Fruit fly (Drosophila melanogaster): ENCODE results near the gene CG12438.

Gene CG12438

DNA sequence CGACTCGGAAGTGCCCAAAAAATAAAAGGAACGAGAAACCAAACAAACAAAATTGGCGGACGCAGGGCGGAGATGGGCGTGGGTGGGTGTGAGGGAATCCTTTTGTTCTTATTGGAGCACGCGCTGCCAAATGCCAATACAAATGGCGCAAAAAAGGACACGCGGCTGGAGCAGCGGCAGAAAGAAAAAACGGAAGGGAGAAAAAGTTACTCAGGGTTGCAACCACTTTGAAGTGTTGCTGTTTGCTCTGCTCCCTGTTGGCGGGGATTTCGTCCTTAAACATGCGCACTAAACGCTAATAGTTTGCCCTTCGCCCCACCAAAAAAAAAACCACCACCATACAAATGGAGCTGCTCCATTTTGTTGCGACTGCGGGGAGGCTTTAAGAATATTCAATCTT is 4.6 kb upstream of the CG12438 start:
- TF ChIP-seq usp (GFP tag; optimal IDR thresholded peaks at IDR 0.05) (no peak), psq (optimal IDR thresholded peaks at IDR 0.05) (no peak), EcR (GFP tag; optimal IDR thresholded peaks at IDR 0.05) (no peak), pan (optimal IDR thresholded peaks at IDR 0.05) (no peak), CG8478 (optimal IDR thresholded peaks at IDR 0.05) (no peak), Dll (optimal IDR thresholded peaks at IDR 0.05) (no peak)

dm6 chr2L:8762833-8763232 is 10.7 kb downstream of the CG12438 start:
- TF ChIP-seq usp (GFP tag; optimal IDR thresholded peaks at IDR 0.05): no peak
- no peak for TF ChIP-seq CG8478 (optimal IDR thresholded peaks at IDR 0.05)
- no peak for TF ChIP-seq Dll (optimal IDR thresholded peaks at IDR 0.05)
- no peak for TF ChIP-seq pan (optimal IDR thresholded peaks at IDR 0.05)
- TF ChIP-seq psq (optimal IDR thresholded peaks at IDR 0.05): no peak
- TF ChIP-seq EcR (GFP tag; optimal IDR thresholded peaks at IDR 0.05): no peak

- TF ChIP-seq EcR (GFP tag; optimal IDR thresholded peaks at IDR 0.05): no peak
- TF ChIP-seq Dll (optimal IDR thresholded peaks at IDR 0.05): no peak
- no peak for TF ChIP-seq CG8478 (optimal IDR thresholded peaks at IDR 0.05)
- TF ChIP-seq psq (optimal IDR thresholded peaks at IDR 0.05): no peak
- no peak for TF ChIP-seq pan (optimal IDR thresholded peaks at IDR 0.05)
- TF ChIP-seq usp (GFP tag; optimal IDR thresholded peaks at IDR 0.05): no peak
Observed at dm6 chr2L:8768660-8769138, 16.6 kb downstream of the CG12438 start, which contains the start of gene LManIII. Gene LManIII (minus strand): TSS chr2L:8768710.

DNA sequence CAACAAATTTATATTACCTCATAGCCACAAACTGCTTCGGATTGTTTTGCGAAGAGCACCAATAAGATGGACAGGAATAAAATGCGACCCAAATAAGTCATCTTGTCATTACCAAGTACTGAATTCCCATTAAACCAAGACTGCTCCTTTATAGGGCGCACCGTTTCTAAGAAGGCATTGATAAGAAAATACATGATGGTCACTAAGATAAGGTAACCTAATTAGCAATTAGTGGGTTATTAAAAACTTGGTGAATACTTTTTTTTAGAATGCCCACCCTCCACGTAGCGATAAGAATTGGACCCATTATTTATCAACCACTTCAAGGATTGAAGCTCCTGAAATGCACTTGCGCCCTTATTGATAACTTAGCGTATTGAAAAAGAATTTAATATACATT is 20.2 kb downstream of the CG12438 start, which contains the start of gene LManIV:
TSS of gene LManIV (minus strand) at position 101 of the 400 bp plus-strand sequence.
- TF ChIP-seq pan (optimal IDR thresholded peaks at IDR 0.05): no peak

DNA sequence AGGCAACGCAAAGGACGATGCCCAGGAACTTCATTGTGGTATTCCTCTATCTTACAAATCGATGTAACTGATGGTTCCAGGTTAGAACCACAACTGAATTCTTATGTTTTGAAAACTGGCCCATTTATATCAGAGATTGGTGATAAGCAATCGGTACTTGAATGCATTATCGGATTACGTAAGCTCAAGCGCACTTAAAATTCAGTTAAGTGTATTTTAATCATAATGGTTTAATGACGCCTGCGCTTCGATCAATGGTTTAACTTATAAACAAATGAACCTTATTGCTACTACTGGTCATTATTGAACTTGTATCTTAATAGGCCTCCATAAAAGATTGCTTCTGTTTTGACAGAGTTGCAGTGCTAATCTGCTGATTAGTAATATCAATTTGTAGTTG is 24.1 kb downstream of the CG12438 start, which contains the start of gene LManV:
TSS of gene LManV (minus strand) at position 101 of the 400 bp plus-strand sequence.
- no peak for TF ChIP-seq pan (optimal IDR thresholded peaks at IDR 0.05)
- TF ChIP-seq CG8478 (optimal IDR thresholded peaks at IDR 0.05): no peak
- no peak for TF ChIP-seq usp (GFP tag; optimal IDR thresholded peaks at IDR 0.05)
- TF ChIP-seq EcR (GFP tag; optimal IDR thresholded peaks at IDR 0.05): no peak
- no peak for TF ChIP-seq Dll (optimal IDR thresholded peaks at IDR 0.05)
- TF ChIP-seq psq (optimal IDR thresholded peaks at IDR 0.05): no peak

DNA sequence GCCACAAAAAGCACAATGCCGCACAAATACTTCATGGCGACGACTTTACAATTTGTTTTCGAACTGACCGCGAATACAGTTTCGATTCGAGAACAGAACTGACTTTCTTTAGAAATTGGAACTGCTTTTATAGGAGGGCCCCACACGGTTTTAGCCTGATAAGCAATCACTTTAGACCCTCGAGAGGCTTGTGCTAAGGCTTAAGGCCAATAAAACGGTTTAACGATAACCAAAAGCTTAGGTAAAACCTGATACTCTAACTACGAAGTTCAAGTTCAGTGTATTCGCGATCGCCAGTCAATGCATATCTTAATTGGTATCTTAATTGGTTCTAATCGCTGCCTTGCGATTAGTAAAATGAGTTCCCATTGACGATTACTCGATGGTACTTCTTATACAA is 29.1 kb downstream of the CG12438 start, which contains the start of gene LManVI:
TSS of gene LManVI (minus strand) at position 101 of the 400 bp plus-strand sequence.
- TF ChIP-seq CG8478 (optimal IDR thresholded peaks at IDR 0.05) (no peak), usp (GFP tag; optimal IDR thresholded peaks at IDR 0.05) (no peak), Dll (optimal IDR thresholded peaks at IDR 0.05) (no peak), psq (optimal IDR thresholded peaks at IDR 0.05) (no peak), pan (optimal IDR thresholded peaks at IDR 0.05) (no peak), EcR (GFP tag; optimal IDR thresholded peaks at IDR 0.05) (no peak)

DNA sequence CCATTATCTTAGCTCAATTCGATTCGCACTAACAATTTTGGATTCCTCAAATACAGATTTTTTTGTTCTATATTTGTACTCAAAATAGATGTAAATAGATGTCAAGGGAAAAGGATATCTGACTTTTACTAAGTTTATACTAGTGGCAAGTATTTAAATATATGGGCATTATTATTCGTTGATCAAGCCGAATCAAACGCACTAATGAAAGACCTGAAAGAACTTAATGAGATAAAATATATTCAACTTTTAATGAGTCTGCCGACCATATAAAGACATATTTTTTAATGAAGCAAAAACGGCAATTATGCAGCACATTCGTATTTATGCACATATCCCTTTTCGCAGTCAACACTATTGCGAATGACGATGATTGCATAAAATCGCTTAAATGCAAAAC is 30.3 kb downstream of the CG12438 start, which contains the start of gene CG42710:
TSS of gene CG42710 (minus strand) at position 101 of the 400 bp plus-strand sequence.
- TF ChIP-seq pan (optimal IDR thresholded peaks at IDR 0.05) (no peak), EcR (GFP tag; optimal IDR thresholded peaks at IDR 0.05) (no peak), psq (optimal IDR thresholded peaks at IDR 0.05) (no peak), Dll (optimal IDR thresholded peaks at IDR 0.05) (no peak), CG8478 (optimal IDR thresholded peaks at IDR 0.05) (no peak), usp (GFP tag; optimal IDR thresholded peaks at IDR 0.05) (no peak)

- no peak for TF ChIP-seq usp (GFP tag; optimal IDR thresholded peaks at IDR 0.05)
- no peak for TF ChIP-seq EcR (GFP tag; optimal IDR thresholded peaks at IDR 0.05)
- TF ChIP-seq psq (optimal IDR thresholded peaks at IDR 0.05): no peak
- no peak for TF ChIP-seq CG8478 (optimal IDR thresholded peaks at IDR 0.05)
- no peak for TF ChIP-seq Dll (optimal IDR thresholded peaks at IDR 0.05)
- no peak for TF ChIP-seq pan (optimal IDR thresholded peaks at IDR 0.05)
Observed at dm6 chr2L:8784731-8785130, 32.6 kb downstream of the CG12438 start.

DNA sequence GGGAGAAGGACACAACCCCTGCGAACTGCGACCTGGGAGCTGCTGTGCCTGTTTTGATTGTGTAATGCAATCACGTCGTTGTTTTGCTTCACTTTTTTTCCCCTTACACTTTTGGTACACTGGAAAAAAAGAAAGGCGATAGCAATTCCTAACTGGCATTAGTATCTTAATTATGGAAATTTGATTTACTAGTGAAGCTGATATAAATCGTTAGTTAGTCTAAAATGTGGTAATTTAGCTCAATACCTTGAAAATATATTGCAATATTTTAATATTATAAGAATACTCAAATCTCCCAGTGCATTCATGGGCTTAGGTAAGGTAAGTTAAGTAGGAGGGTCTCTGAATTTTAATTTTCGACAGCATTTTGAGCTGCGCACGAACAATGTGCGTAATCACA is 35.5 kb downstream of the CG12438 start:
- no peak for TF ChIP-seq Dll (optimal IDR thresholded peaks at IDR 0.05)
- TF ChIP-seq pan (optimal IDR thresholded peaks at IDR 0.05): no peak
- no peak for TF ChIP-seq EcR (GFP tag; optimal IDR thresholded peaks at IDR 0.05)
- TF ChIP-seq usp (GFP tag; optimal IDR thresholded peaks at IDR 0.05): no peak
- no peak for TF ChIP-seq CG8478 (optimal IDR thresholded peaks at IDR 0.05)
- no peak for TF ChIP-seq psq (optimal IDR thresholded peaks at IDR 0.05)

dm6 chr2L:8791703-8792102 is 39.6 kb downstream of the CG12438 start:
- no peak for TF ChIP-seq pan (optimal IDR thresholded peaks at IDR 0.05)
- no peak for TF ChIP-seq EcR (GFP tag; optimal IDR thresholded peaks at IDR 0.05)
- no peak for TF ChIP-seq psq (optimal IDR thresholded peaks at IDR 0.05)
- no peak for TF ChIP-seq Dll (optimal IDR thresholded peaks at IDR 0.05)
- TF ChIP-seq CG8478 (optimal IDR thresholded peaks at IDR 0.05): no peak
- no peak for TF ChIP-seq usp (GFP tag; optimal IDR thresholded peaks at IDR 0.05)

- no peak for TF ChIP-seq psq (optimal IDR thresholded peaks at IDR 0.05)
- no peak for TF ChIP-seq Dll (optimal IDR thresholded peaks at IDR 0.05)
- no peak for TF ChIP-seq CG8478 (optimal IDR thresholded peaks at IDR 0.05)
- no peak for TF ChIP-seq EcR (GFP tag; optimal IDR thresholded peaks at IDR 0.05)
- no peak for TF ChIP-seq pan (optimal IDR thresholded peaks at IDR 0.05)
- TF ChIP-seq usp (GFP tag; optimal IDR thresholded peaks at IDR 0.05): no peak
Observed at dm6 chr2L:8794151-8794550, 42.1 kb downstream of the CG12438 start.

DNA sequence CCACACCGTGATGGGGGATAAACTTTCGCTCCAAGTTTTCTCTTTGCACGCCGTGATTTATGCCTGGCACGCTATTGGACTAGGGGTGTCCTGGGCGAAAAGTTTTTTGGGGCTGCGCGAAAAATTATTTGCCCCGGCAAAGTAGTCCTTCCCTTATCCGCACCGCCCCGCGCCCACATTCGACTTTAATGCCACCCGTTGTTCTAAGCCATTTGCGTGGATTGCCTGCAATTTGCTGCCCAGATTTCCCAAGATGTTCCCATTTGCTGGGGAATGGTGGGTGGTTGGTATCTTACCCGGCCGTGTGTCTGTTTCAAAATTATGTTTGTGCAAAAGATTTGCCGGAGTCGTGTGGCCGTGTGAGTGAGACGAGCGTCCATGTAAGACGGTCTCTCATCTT is 46.9 kb downstream of the CG12438 start:
- TF ChIP-seq Dll (optimal IDR thresholded peaks at IDR 0.05) (no peak), usp (GFP tag; optimal IDR thresholded peaks at IDR 0.05) (no peak), CG8478 (optimal IDR thresholded peaks at IDR 0.05) (no peak), pan (optimal IDR thresholded peaks at IDR 0.05) (no peak), EcR (GFP tag; optimal IDR thresholded peaks at IDR 0.05) (no peak), psq (optimal IDR thresholded peaks at IDR 0.05) (no peak)
